Worm (Caenorhabditis elegans): Measurements from ENCODE around the gene C50E3.5.
"Not testable (repeated sequence)": the region's sequence is repeated elsewhere in the genome, so short reads cannot be mapped to it uniquely, and the experiment has no call there.

Gene C50E3.5

DNA sequence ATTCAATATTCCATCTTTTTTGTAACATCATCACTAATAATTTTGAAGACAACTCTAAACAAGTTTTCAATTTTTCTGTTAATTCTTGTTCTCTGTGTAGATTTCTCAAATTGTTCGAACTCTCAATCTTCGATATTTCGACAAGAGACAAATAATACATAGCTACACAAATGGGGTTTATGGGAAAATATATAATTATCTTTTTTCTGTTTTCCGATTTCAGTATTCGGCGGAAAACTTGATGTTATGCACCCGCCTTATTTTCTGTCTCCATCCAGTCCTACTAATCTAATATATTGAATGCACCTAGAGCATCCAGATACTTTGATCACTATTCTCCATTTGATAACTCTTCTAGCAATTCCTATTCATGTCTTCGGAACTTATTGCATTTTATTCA is 48.8 kb upstream of the C50E3.5 start, which contains the start of gene srh-268 (continued):
- TF ChIP-seq ztf-26 (tag; optimal IDR thresholded peaks at IDR 0.05) (no peak), ekl-4 (GFP tag; IDR thresholded peaks at IDR 0.05) (no peak), K12H6.12 (tag; optimal IDR thresholded peaks at IDR 0.05) (no peak), madf-3 (GFP tag; IDR thresholded peaks at IDR 0.05) (no peak), ceh-40 (GFP tag; IDR thresholded peaks at IDR 0.05) (no peak)

- no peak for TF ChIP-seq B0035.1 (tag; optimal IDR thresholded peaks at IDR 0.05)
- TF ChIP-seq nfya-1 (tag; optimal IDR thresholded peaks at IDR 0.05; ENCODE audit: borderline replicate concordance, insufficient read depth), result no peak
- TF ChIP-seq pha-4 (tag; optimal IDR thresholded peaks at IDR 0.05), result no peak
- no peak for TF ChIP-seq ceh-40 (GFP tag; IDR thresholded peaks at IDR 0.05)
- TF ChIP-seq him-1 (tag; optimal IDR thresholded peaks at IDR 0.05), result no peak
- TF ChIP-seq sea-2 (GFP tag; IDR thresholded peaks at IDR 0.05), result no peak
Observed at ce11 chrV:7543728-7544127, 44.1 kb upstream of the C50E3.5 start.

DNA sequence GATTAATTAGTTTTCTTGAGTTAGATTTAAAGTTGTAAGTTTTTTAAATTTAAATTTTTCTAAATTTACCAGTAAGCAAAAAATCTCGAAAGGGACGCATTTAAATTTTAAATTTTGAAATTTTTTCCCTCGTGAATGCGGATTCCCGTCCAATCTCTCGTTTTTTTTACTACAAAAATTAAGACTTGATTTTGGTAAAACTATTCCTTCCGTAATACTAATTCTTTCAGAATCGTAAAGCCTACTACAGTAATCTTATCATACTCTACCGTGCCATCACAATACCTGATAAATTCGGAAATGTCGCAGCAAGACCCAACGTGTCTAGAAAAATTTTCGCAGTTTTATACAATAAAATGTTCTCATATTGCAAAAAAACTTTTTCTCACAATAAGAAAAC is 42.6 kb upstream of the C50E3.5 start, which contains the start of the genes C54F6.19 and nhx-3:
TSS of gene C54F6.19 (plus strand) at position 301 of the 400 bp plus-strand sequence.
TSS of gene nhx-3 (minus strand) at position 337 of the 400 bp plus-strand sequence.
- TF ChIP-seq lag-1 (GFP tag; IDR thresholded peaks at IDR 0.05) (no peak), B0261.1 (tag; optimal IDR thresholded peaks at IDR 0.05) (no peak), attf-6 (GFP tag; IDR thresholded peaks at IDR 0.05) (no peak), ceh-40 (GFP tag; IDR thresholded peaks at IDR 0.05) (no peak), ceh-27 (GFP tag; optimal IDR thresholded peaks at IDR 0.05) (no peak), T07F8.4 (tag; optimal IDR thresholded peaks at IDR 0.05) (no peak), ceh-91 (GFP tag; IDR thresholded peaks at IDR 0.05) (no peak), zfh-2 (GFP tag; conservative IDR thresholded peaks at IDR 0.05) (no peak), Y53F4B.3 (GFP tag; IDR thresholded peaks at IDR 0.05) (no peak)

- no peak for TF ChIP-seq ceh-27 (GFP tag; optimal IDR thresholded peaks at IDR 0.05)
- TF ChIP-seq ceh-40 (GFP tag; IDR thresholded peaks at IDR 0.05), result no peak
- TF ChIP-seq tlf-1 (GFP tag; optimal IDR thresholded peaks at IDR 0.05), result no peak
Observed at ce11 chrV:7547479-7547878, 40.3 kb upstream of the C50E3.5 start, which contains the start of gene ftn-1. Gene ftn-1 (minus strand): TSS chrV:7547579.

ce11 chrV:7548017-7548416 is 39.8 kb upstream of the C50E3.5 start:
- TF ChIP-seq nhr-80 (tag; optimal IDR thresholded peaks at IDR 0.05) (peak; percentile 21), C06A6.2 (GFP tag; conservative IDR thresholded peaks at IDR 0.05) (no peak)

- TF ChIP-seq cebp-1 (GFP tag; IDR thresholded peaks at IDR 0.05), result peak; percentile 36; the same call in 1 of the 2 replicates
- TF ChIP-seq cebp-1 (tag; optimal IDR thresholded peaks at IDR 0.05), result not testable (repeated sequence)
- peak; percentile 43 for TF ChIP-seq T07F8.4 (tag; optimal IDR thresholded peaks at IDR 0.05)
- peak; percentile 87 for TF ChIP-seq D2030.7 (GFP tag; IDR thresholded peaks at IDR 0.05)
- peak; percentile 71; the same call in 1 of the 2 replicates for TF ChIP-seq ztf-28 (GFP tag; IDR thresholded peaks at IDR 0.05)
- TF ChIP-seq madf-8 (GFP tag; conservative IDR thresholded peaks at IDR 0.05), result peak; percentile 43
- TF ChIP-seq bed-1 (GFP tag; IDR thresholded peaks at IDR 0.05), result peak; percentile 84; the same call in 1 of the 2 replicates
- peak; percentile 51; the same call in 1 of the 2 replicates for TF ChIP-seq sea-2 (GFP tag; IDR thresholded peaks at IDR 0.05)
- TF ChIP-seq ztf-18 (tag; optimal IDR thresholded peaks at IDR 0.05), result peak; percentile 30
- peak; percentile 78 for TF ChIP-seq rcor-1 (GFP tag; IDR thresholded peaks at IDR 0.05)
- TF ChIP-seq die-1 (tag; optimal IDR thresholded peaks at IDR 0.05), result peak; percentile 59
- TF ChIP-seq athp-1 (tag; optimal IDR thresholded peaks at IDR 0.05), result peak; percentile 47
- peak; percentile 47; the same call in 1 of the 2 replicates for TF ChIP-seq ceh-91 (GFP tag; IDR thresholded peaks at IDR 0.05)
- peak; percentile 77; the same call in 1 of the 2 replicates for TF ChIP-seq ceh-40 (GFP tag; IDR thresholded peaks at IDR 0.05)
- TF ChIP-seq hsf-1 (GFP tag; IDR thresholded peaks at IDR 0.05), result peak; percentile 87
- TF ChIP-seq him-1 (tag; optimal IDR thresholded peaks at IDR 0.05), result peak; percentile 45
- peak; percentile 74; the same call in 1 of the 2 replicates for TF ChIP-seq ztf-25 (GFP tag; IDR thresholded peaks at IDR 0.05)
- 0 out of 2 replicates have a peak, but pooled peaks have one; percentile 57 for TF ChIP-seq egl-18 (GFP tag; IDR thresholded peaks at IDR 0.05)
- TF ChIP-seq F52B5.7 (tag; optimal IDR thresholded peaks at IDR 0.05), result peak; percentile 50
- TF ChIP-seq ceh-100 (GFP tag; IDR thresholded peaks at IDR 0.05), result peak; percentile 27; the same call in 1 of the 2 replicates
- TF ChIP-seq bed-2 (GFP tag; IDR thresholded peaks at IDR 0.05), result peak; percentile 66; the same call in 1 of the 2 replicates
- 0 out of 2 replicates have a peak, but pooled peaks have one; percentile 71 for TF ChIP-seq cebp-2 (GFP tag; IDR thresholded peaks at IDR 0.05)
- peak; percentile 70 for TF ChIP-seq C17E4.6 (GFP tag; IDR thresholded peaks at IDR 0.05)
Observed at ce11 chrV:7548499-7548898, 39.3 kb upstream of the C50E3.5 start.

Data from whole organism, young adult.